Worm (Caenorhabditis elegans): Measurements from ENCODE around the gene par-4.
A peak's percentile ranks its signal among the peaks of the same experiment; 100 is the strongest.
"Not testable (repeated sequence)": the region's sequence is repeated elsewhere in the genome, so short reads cannot be mapped to it uniquely, and the experiment has no call there.

par-4 gene

ce11 chrV:18115054-18115453, 16.6 kb downstream of the par-4 start:
- not testable (repeated sequence) for TF ChIP-seq efl-1 (optimal IDR thresholded peaks at IDR 0.05)
- TF ChIP-seq efl-1 (GFP tag; optimal IDR thresholded peaks at IDR 0.05 in 1 of 2) (peak in 1 of 2 experiments; percentile 35), dpl-1 (GFP tag; optimal IDR thresholded peaks at IDR 0.05) (peak in 1 of 3 experiments; percentile 9)

- TF ChIP-seq pax-3 (tag; optimal IDR thresholded peaks at IDR 0.05) (no peak), fkh-10 (GFP tag; optimal IDR thresholded peaks at IDR 0.05) (no peak), hlh-4 (tag; optimal IDR thresholded peaks at IDR 0.05) (no peak), C16A3.4 (tag; optimal IDR thresholded peaks at IDR 0.05) (no peak), C04F5.9 (tag; optimal IDR thresholded peaks at IDR 0.05) (no peak), hlh-17 (GFP tag; optimal IDR thresholded peaks at IDR 0.05; ENCODE audit: borderline replicate concordance) (no peak)
Measured at ce11 chrV:18123639-18124038, 25.2 kb downstream of the par-4 start, which contains the start of gene fbxa-107. Gene fbxa-107, plus strand, starts transcription at chrV:18123939.

DNA sequence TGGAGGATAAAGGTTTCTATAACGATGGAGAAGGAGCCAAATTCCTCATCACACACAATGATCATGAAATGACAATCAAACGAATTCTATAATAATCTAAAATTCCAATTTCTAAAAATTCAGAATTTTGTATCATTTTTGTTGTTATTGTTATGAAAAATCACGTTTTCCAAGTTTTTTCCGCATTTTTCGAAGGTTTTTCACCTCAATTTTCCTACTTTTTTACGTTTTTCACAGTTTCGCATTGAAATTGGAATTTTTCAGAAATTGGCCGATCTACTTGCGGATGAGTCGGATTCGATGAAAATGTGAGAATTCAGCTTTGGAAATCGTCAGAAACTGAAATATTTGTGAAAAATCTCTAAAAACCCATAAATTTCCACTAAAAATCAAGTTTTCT, 26.6 kb downstream of the par-4 start, which contains the start of gene fbxa-210:
TSS of gene fbxa-210 (plus strand) at position 301 of the 400 bp plus-strand sequence.
- TF ChIP-seq ztf-4 (tag; optimal IDR thresholded peaks at IDR 0.05) (no peak), ztf-11 (tag; optimal IDR thresholded peaks at IDR 0.05) (no peak), tbx-2 (tag; optimal IDR thresholded peaks at IDR 0.05) (no peak), ets-5 (GFP tag; IDR thresholded peaks at IDR 0.05) (no peak), C16A3.4 (tag; optimal IDR thresholded peaks at IDR 0.05) (no peak), fkh-8 (tag; optimal IDR thresholded peaks at IDR 0.05) (no peak), elt-2 (tag; optimal IDR thresholded peaks at IDR 0.05) (no peak)

- TF ChIP-seq ceh-90 (tag; optimal IDR thresholded peaks at IDR 0.05), result no peak
- TF ChIP-seq mdl-1 (tag; optimal IDR thresholded peaks at IDR 0.05), result no peak
- no peak for TF ChIP-seq nhr-77 (tag; optimal IDR thresholded peaks at IDR 0.05)
- no peak for TF ChIP-seq vab-15 (tag; optimal IDR thresholded peaks at IDR 0.05)
- no peak for TF ChIP-seq elt-2 (tag; optimal IDR thresholded peaks at IDR 0.05)
- no peak for TF ChIP-seq mep-1 (tag; optimal IDR thresholded peaks at IDR 0.05)
- TF ChIP-seq fkh-4 (tag; optimal IDR thresholded peaks at IDR 0.05; ENCODE audit: borderline replicate concordance), result no peak
- TF ChIP-seq rnt-1 (tag; optimal IDR thresholded peaks at IDR 0.05), result no peak
- TF ChIP-seq snpc-4 (tag; optimal IDR thresholded peaks at IDR 0.05), result no peak
- no peak for TF ChIP-seq ama-1 (optimal IDR thresholded peaks at IDR 0.05)
- TF ChIP-seq mab-9 (GFP tag; IDR thresholded peaks at IDR 0.05), result no peak
- no peak for TF ChIP-seq pag-3 (tag; optimal IDR thresholded peaks at IDR 0.05; ENCODE audit: borderline replicate concordance, insufficient read depth)
- TF ChIP-seq egl-13 (tag; optimal IDR thresholded peaks at IDR 0.05), result no peak
- TF ChIP-seq jun-1 (tag; optimal IDR thresholded peaks at IDR 0.05), result no peak
- TF ChIP-seq nhr-47 (tag; optimal IDR thresholded peaks at IDR 0.05), result no peak
- TF ChIP-seq nhr-11 (tag; optimal IDR thresholded peaks at IDR 0.05), result no peak
- no peak for TF ChIP-seq nhr-76 (tag; optimal IDR thresholded peaks at IDR 0.05)
- TF ChIP-seq lsy-2 (tag; optimal IDR thresholded peaks at IDR 0.05), result no peak
Measured at ce11 chrV:18127192-18127591, 28.7 kb downstream of the par-4 start, which contains the start of gene fbxa-211. Gene fbxa-211, plus strand, starts transcription at chrV:18127519.

- no peak for TF ChIP-seq swsn-7 (tag; optimal IDR thresholded peaks at IDR 0.05)
- TF ChIP-seq irx-1 (tag; optimal IDR thresholded peaks at IDR 0.05), result no peak
- no peak for TF ChIP-seq grh-1 (GFP tag; IDR thresholded peaks at IDR 0.05)
- no peak for TF ChIP-seq nhr-12 (tag; optimal IDR thresholded peaks at IDR 0.05)
- TF ChIP-seq nhr-47 (tag; optimal IDR thresholded peaks at IDR 0.05), result no peak
- TF ChIP-seq dsc-1 (tag; optimal IDR thresholded peaks at IDR 0.05), result no peak
- no peak for TF ChIP-seq sup-37 (GFP tag; optimal IDR thresholded peaks at IDR 0.05)
- no peak for TF ChIP-seq rnt-1 (tag; optimal IDR thresholded peaks at IDR 0.05)
- TF ChIP-seq ztf-11 (tag; optimal IDR thresholded peaks at IDR 0.05), result no peak
- TF ChIP-seq mdl-1 (tag; optimal IDR thresholded peaks at IDR 0.05), result no peak
- TF ChIP-seq fkh-10 (GFP tag; optimal IDR thresholded peaks at IDR 0.05), result no peak
- TF ChIP-seq efl-3 (GFP tag; optimal IDR thresholded peaks at IDR 0.05), result no peak
- no peak for TF ChIP-seq mab-9 (GFP tag; IDR thresholded peaks at IDR 0.05)
- TF ChIP-seq unc-98 (GFP tag; IDR thresholded peaks at IDR 0.05), result no peak
- TF ChIP-seq lin-39 (tag; optimal IDR thresholded peaks at IDR 0.05), result no peak
- TF ChIP-seq C16A3.4 (tag; optimal IDR thresholded peaks at IDR 0.05), result no peak
Measured at ce11 chrV:18128545-18128944, 30.1 kb downstream of the par-4 start.
